Fruit fly (Drosophila melanogaster) whole organism, wandering third instar larva: ENCODE measurements around the gene St2.

Source experiments
- CG32264 ChIP-seq: fragments of 200-800 bp; sonication (Bioruptor generic); optimal IDR thresholded peaks from 2 replicates; lab custom pipeline; 2016; ENCODE audit warnings: missing biosample characterization, missing genetic modification characterization
- CG9705 ChIP-seq: fragments of 200-800 bp; sonication (Bioruptor generic); optimal IDR thresholded peaks from 2 replicates; lab custom pipeline; 2018; ENCODE audit warnings: missing biosample characterization, mild to moderate bottlenecking, missing genetic modification characterization
- Dif ChIP-seq: fragments of 200-275, 200-300 bp; sonication (Bioruptor generic); optimal IDR thresholded peaks from 2 replicates; lab custom pipeline; 2018; ENCODE audit warnings: missing biosample characterization, missing genetic modification characterization; ENCODE audit not compliant: partially characterized antibody
- HLH106 ChIP-seq: fragments of 200-800 bp; optimal IDR thresholded peaks from 3 replicates; lab custom pipeline; 2019; ENCODE audit warnings: missing biosample characterization, mild to moderate bottlenecking, missing genetic modification characterization, moderate library complexity
- Jra ChIP-seq: sonication (Bioruptor generic); optimal IDR thresholded peaks from 2 replicates; lab custom pipeline; 2016; ENCODE audit warnings: missing biosample characterization, missing genetic modification characterization
- Myc ChIP-seq: fragments of >200 bp; optimal IDR thresholded peaks from 2 replicates; lab custom pipeline; 2017
- N ChIP-seq: fragments of >200 bp; optimal IDR thresholded peaks from 2 replicates; lab custom pipeline; 2018; ENCODE audit warnings: missing biosample characterization, missing external identifiers, missing genetic modification characterization
- OdsH ChIP-seq: fragments of 200-800 bp; sonication (Bioruptor generic); optimal IDR thresholded peaks from 2 replicates; lab custom pipeline; 2016; ENCODE audit warnings: missing biosample characterization, mild to moderate bottlenecking, missing genetic modification characterization
- Rel ChIP-seq, 2 experiments: fragments of 200-800 bp; sonication (Bioruptor generic) in 1 of 2; optimal IDR thresholded peaks; 2 replicates in 1 of 2; 3 replicates in 1 of 2; lab custom pipeline; 2016 to 2019; ENCODE audit warnings: mild to moderate bottlenecking in 2 of 2, missing biosample characterization in 2 of 2, missing genetic modification characterization in 2 of 2, moderate library complexity in 1 of 2
- Sp1 ChIP-seq: fragments of 200-800 bp; sonication (Bioruptor generic); optimal IDR thresholded peaks from 3 replicates; lab custom pipeline; 2019; ENCODE audit warnings: missing biosample characterization, mild to moderate bottlenecking, missing genetic modification characterization, moderate library complexity
- Vsx2 ChIP-seq: fragments of 200-300, 225-300 bp; sonication (Bioruptor generic); optimal IDR thresholded peaks from 2 replicates; lab custom pipeline; 2018; ENCODE audit warnings: missing biosample characterization, missing genetic modification characterization; ENCODE audit not compliant: partially characterized antibody
- br ChIP-seq: fragments of 200-800 bp; sonication (Bioruptor generic); optimal IDR thresholded peaks from 2 replicates; lab custom pipeline; 2016; ENCODE audit warnings: missing biosample characterization, missing genetic modification characterization
- brk ChIP-seq: fragments of 200-800 bp; sonication (Bioruptor generic); optimal IDR thresholded peaks from 2 replicates; lab custom pipeline; 2016; ENCODE audit warnings: missing biosample characterization, mild to moderate bottlenecking, missing genetic modification characterization
- dl ChIP-seq, 2 experiments: fragments of 175-275, 200-275 bp in 1 of 2; fragments of 200-275 bp in 1 of 2; sonication (Bioruptor generic); optimal IDR thresholded peaks; lab custom pipeline; 2018; ENCODE audit warnings: mild to moderate bottlenecking in 2 of 2, missing biosample characterization in 2 of 2, missing genetic modification characterization in 2 of 2, moderate library complexity in 2 of 2; ENCODE audit not compliant: partially characterized antibody in 2 of 2, insufficient read depth in 1 of 2
- dsf ChIP-seq: sonication (Bioruptor generic); optimal IDR thresholded peaks from 2 replicates; lab custom pipeline; 2016; ENCODE audit warnings: missing biosample characterization, missing genetic modification characterization, borderline replicate concordance
- ey ChIP-seq: fragments of 200-800 bp; sonication (Bioruptor generic); optimal IDR thresholded peaks from 2 replicates; lab custom pipeline; 2016; ENCODE audit warnings: missing biosample characterization, missing genetic modification characterization
- foxo ChIP-seq, 2 experiments: fragments of 200-800 bp; sonication (Bioruptor generic); optimal IDR thresholded peaks; 2 replicates in 1 of 2; 3 replicates in 1 of 2; lab custom pipeline; 2016 to 2017; ENCODE audit warnings: missing biosample characterization in 2 of 2, missing genetic modification characterization in 2 of 2
- fru ChIP-seq: fragments of 200-800 bp; sonication (Bioruptor generic); optimal IDR thresholded peaks from 3 replicates; lab custom pipeline; 2016; ENCODE audit warnings: missing biosample characterization, mild to moderate bottlenecking, missing genetic modification characterization
- h ChIP-seq: fragments of 200-800 bp; sonication (Bioruptor generic); optimal IDR thresholded peaks from 3 replicates; lab custom pipeline; 2016; ENCODE audit warnings: missing biosample characterization, mild to moderate bottlenecking, missing genetic modification characterization
- lola ChIP-seq: fragments of >200 bp; optimal IDR thresholded peaks from 2 replicates; lab custom pipeline; 2017; ENCODE audit warnings: missing biosample characterization, missing genetic modification characterization
- psq ChIP-seq: fragments of 200-800 bp; sonication (Bioruptor generic); optimal IDR thresholded peaks from 3 replicates; lab custom pipeline; 2017; ENCODE audit warnings: missing biosample characterization, mild to moderate bottlenecking, missing genetic modification characterization, moderate library complexity
- rgr ChIP-seq: fragments of 200-800 bp; sonication (Bioruptor generic); optimal IDR thresholded peaks from 3 replicates; lab custom pipeline; 2016; ENCODE audit warnings: missing biosample characterization, mild to moderate bottlenecking, missing genetic modification characterization
- sv ChIP-seq: fragments of 200-800 bp; sonication (Bioruptor generic); optimal IDR thresholded peaks from 3 replicates; lab custom pipeline; 2016; ENCODE audit warnings: missing biosample characterization, missing genetic modification characterization
- tai ChIP-seq: sonication (Bioruptor generic); optimal IDR thresholded peaks from 2 replicates; lab custom pipeline; 2016; ENCODE audit warnings: missing biosample characterization, missing genetic modification characterization
- usp ChIP-seq: fragments of >200 bp; optimal IDR thresholded peaks from 2 replicates; lab custom pipeline; 2017; ENCODE audit warnings: missing biosample characterization, missing genetic modification characterization
- woc ChIP-seq: sonication (Bioruptor generic); optimal IDR thresholded peaks from 2 replicates; lab custom pipeline; 2016; ENCODE audit warnings: missing biosample characterization, mild to moderate bottlenecking, missing genetic modification characterization

St2 gene

DNA sequence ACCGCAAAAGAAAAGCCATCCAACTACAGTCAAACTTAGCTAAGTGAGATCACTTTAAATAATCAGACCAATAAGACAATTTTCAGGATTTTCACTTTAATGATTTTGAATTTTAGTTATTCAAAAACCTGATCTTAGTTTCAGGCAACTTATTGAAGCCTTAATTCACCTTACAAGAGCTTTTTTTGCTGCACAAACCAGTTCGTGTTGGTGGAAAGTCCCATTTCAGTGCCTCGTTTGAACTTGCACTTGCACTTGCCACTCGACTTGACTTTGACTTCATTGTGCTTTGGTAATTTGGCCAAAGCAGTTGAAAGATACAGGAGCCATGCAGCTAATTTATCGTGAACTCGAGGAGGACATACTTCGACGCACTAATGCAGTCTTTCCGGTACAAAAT is at the start of gene St2:
TSS of gene St2 (plus strand) at position 301 of the 400 bp plus-strand sequence.
- TF ChIP-seq Sp1 (GFP tag; lab: Kevin White, UChicago) (no peak), Rel (GFP tag; optimal IDR thresholded peaks at IDR 0.05; lab: Kevin White, UChicago) (no peak), Rel (tag; optimal IDR thresholded peaks at IDR 0.05; lab: Kevin White, UChicago) (peak; percentile 40)

dm6 chr3R:9213029-9213428 is 38.6 kb upstream of the St2 start:
- peak; percentile 4 for TF ChIP-seq h
- TF ChIP-seq lola (GFP tag; lab: Kevin White, UChicago): no peak
- TF ChIP-seq CG9705: no peak
- TF ChIP-seq, all 38 proteins: peak for 1

DNA sequence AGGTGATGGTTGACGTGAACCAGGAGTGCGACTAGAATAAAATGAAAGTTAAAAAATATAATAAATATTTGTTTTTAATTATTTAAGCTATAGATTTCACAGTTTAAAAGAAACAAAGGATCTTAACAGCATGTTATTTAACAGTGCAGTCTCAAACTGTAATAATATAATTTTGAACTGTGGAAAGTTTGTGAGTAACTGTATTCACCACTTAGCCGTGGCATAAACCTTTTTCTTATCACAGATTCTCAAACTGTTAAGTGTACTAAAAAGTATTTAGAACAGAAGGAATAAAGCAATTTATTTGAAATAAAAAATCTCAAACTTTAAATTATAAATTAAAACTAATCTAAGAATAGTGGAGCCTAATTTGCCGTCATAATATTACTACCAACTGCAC is 37.4 kb upstream of the St2 start:
- TF ChIP-seq Dif (no peak), Myc (lab: Kevin White, UChicago) (peak; percentile 100)

DNA sequence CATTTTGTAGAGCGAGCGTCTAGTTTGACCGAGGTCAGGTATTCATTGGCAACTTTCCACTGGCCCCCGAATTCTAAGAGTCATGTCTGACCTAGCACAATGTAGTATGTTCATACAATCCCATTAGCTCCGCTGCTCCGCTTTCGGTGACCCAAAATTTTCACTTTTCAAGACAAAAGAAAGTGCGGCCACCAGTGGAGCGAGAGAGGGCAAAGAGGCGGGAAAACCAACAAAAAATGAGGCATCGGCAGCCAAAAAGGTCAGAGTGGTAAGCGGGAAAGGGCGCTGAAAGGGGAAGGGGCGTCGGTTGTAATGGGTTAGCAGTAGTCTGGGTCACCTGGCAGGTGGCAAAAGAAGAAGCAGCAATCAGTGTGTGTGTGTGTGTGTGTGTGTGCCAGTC is 36.1 kb upstream of the St2 start:
- TF ChIP-seq brk (GFP tag; lab: Kevin White, UChicago) (no peak), usp (no peak), dsf (GFP tag; lab: Kevin White, UChicago) (no peak), rgr (no peak), Rel (GFP tag; optimal IDR thresholded peaks at IDR 0.05; lab: Kevin White, UChicago) (no peak), Rel (tag; optimal IDR thresholded peaks at IDR 0.05; lab: Kevin White, UChicago) (no peak), Vsx2 (GFP tag; lab: Kevin White, UChicago) (no peak), sv (GFP tag; lab: Kevin White, UChicago) (no peak), Jra (GFP tag; lab: Kevin White, UChicago) (no peak), N (GFP tag; lab: Kevin White, UChicago) (no peak), ey (no peak), woc (GFP tag; lab: Kevin White, UChicago) (no peak), CG9705 (no peak), dl (GFP tag; optimal IDR thresholded peaks at IDR 0.05; lab: Kevin White, UChicago; ENCODE audit: insufficient read depth in 1 of 2, partially characterized antibody in 2 of 2) (no peak), CG32264 (GFP tag; lab: Kevin White, UChicago) (no peak)

dm6 chr3R:9217607-9218006 is 34.0 kb upstream of the St2 start:
- TF ChIP-seq psq (GFP tag; lab: Kevin White, UChicago) (no peak), Vsx2 (GFP tag; lab: Kevin White, UChicago) (no peak), ey (no peak)

- TF ChIP-seq HLH106 (peak; percentile 5), sv (GFP tag; lab: Kevin White, UChicago) (peak; percentile 29), br (GFP tag; lab: Kevin White, UChicago) (peak; percentile 33), fru (peak; percentile 56), Rel (GFP tag; optimal IDR thresholded peaks at IDR 0.05; lab: Kevin White, UChicago) (no peak), Rel (tag; optimal IDR thresholded peaks at IDR 0.05; lab: Kevin White, UChicago) (no peak), rgr (peak; percentile 43), psq (GFP tag; lab: Kevin White, UChicago) (peak; percentile 96), h (peak; percentile 25), foxo (GFP tag; optimal IDR thresholded peaks at IDR 0.05; lab: Kevin White, UChicago) (peak in 1 of 2 experiments; percentile 30), tai (GFP tag; lab: Kevin White, UChicago) (no peak), OdsH (GFP tag; lab: Kevin White, UChicago) (peak; percentile 9), lola (GFP tag; lab: Kevin White, UChicago) (no peak), Myc (lab: Kevin White, UChicago) (no peak), Jra (GFP tag; lab: Kevin White, UChicago) (no peak), ey (peak; percentile 18)
- TF ChIP-seq, all 38 proteins: peak for 10
Observed at dm6 chr3R:9220064-9220864, 31.4 kb upstream of the St2 start.
